Worm (Caenorhabditis elegans) whole organism, L3 larva: ENCODE measurements around the gene C28C12.12.

ENCODE experiments used
- R02D3.7 ChIP-seq: fragments of 150-350 bp; optimal IDR thresholded peaks from 2 replicates; lab custom pipeline; 2014; ENCODE audit warnings: missing biosample characterization, missing genetic modification characterization
- ZK546.5 ChIP-seq: sonication (generic microtip); optimal IDR thresholded peaks from 2 replicates; lab custom pipeline; 2017; ENCODE audit warnings: missing biosample characterization, missing genetic modification characterization
- aly-2 ChIP-seq: fragments of 150-350 bp; optimal IDR thresholded peaks from 2 replicates; lab custom pipeline; 2014; ENCODE audit warnings: missing biosample characterization, missing genetic modification characterization
- ama-1 ChIP-seq: fragments of 150-350 bp; optimal IDR thresholded peaks from 2 replicates; lab custom pipeline; 2018
- ceh-16 ChIP-seq: sonication (generic microtip); optimal IDR thresholded peaks from 2 replicates; lab custom pipeline; 2017; ENCODE audit warnings: missing biosample characterization, missing genetic modification characterization
- ceh-28 ChIP-seq: fragments of 150-350 bp; optimal IDR thresholded peaks from 2 replicates; lab custom pipeline; 2014; ENCODE audit warnings: missing biosample characterization, missing genetic modification reagents, missing genetic modification characterization
- ceh-82 ChIP-seq: fragments of 150-350 bp; optimal IDR thresholded peaks from 2 replicates; lab custom pipeline; 2014; ENCODE audit warnings: missing biosample characterization, missing genetic modification characterization
- ceh-9 ChIP-seq: sonication (generic microtip); optimal IDR thresholded peaks from 2 replicates; lab custom pipeline; 2018; ENCODE audit warnings: missing biosample characterization, missing genetic modification characterization
- daf-12 ChIP-seq: fragments of 150-350 bp; optimal IDR thresholded peaks from 2 replicates; lab custom pipeline; 2014; ENCODE audit warnings: missing biosample characterization, missing genetic modification reagents, missing genetic modification characterization
- egl-27 ChIP-seq: sonication (generic microtip); optimal IDR thresholded peaks from 4 replicates; lab custom pipeline; 2017; ENCODE audit warnings: missing biosample characterization, missing genetic modification reagents, missing genetic modification characterization
- egl-5 ChIP-seq: fragments of 150-350 bp; optimal IDR thresholded peaks from 2 replicates; lab custom pipeline; 2017; ENCODE audit warnings: missing biosample characterization, missing genetic modification reagents, missing genetic modification characterization, inconsistent platforms
- elt-1 ChIP-seq: fragments of 150-350 bp; optimal IDR thresholded peaks from 2 replicates; lab custom pipeline; 2014; ENCODE audit warnings: missing biosample characterization, missing genetic modification characterization
- elt-2 ChIP-seq: sonication (generic microtip); optimal IDR thresholded peaks from 2 replicates; lab custom pipeline; 2016; ENCODE audit warnings: missing genetic modification reagents, mild to moderate bottlenecking, missing genetic modification characterization, missing compliant biosample characterization
- elt-3 ChIP-seq, 3 experiments: fragments of 150-350 bp in 1 of 3; sonication (generic microtip) in 2 of 3; optimal IDR thresholded peaks; 2 replicates in 2 of 3; 4 replicates in 1 of 3; lab custom pipeline; 2014 to 2017; ENCODE audit warnings: missing biosample characterization in 3 of 3, missing genetic modification characterization in 3 of 3
- eor-1 ChIP-seq, 2 experiments: fragments of 150-350 bp; optimal IDR thresholded peaks; 2 replicates each; lab custom pipeline; 2014 to 2018; ENCODE audit warnings: missing biosample characterization in 2 of 2, missing genetic modification characterization in 2 of 2
- fkh-10 ChIP-seq: sonication (generic microtip); optimal IDR thresholded peaks from 2 replicates; lab custom pipeline; 2017; ENCODE audit warnings: missing biosample characterization, missing genetic modification reagents, missing genetic modification characterization
- fkh-2 ChIP-seq: fragments of 150-350 bp; optimal IDR thresholded peaks from 2 replicates; lab custom pipeline; 2014; ENCODE audit warnings: missing biosample characterization, missing genetic modification reagents, missing genetic modification characterization
- fos-1 ChIP-seq: fragments of 150-350 bp; optimal IDR thresholded peaks from 2 replicates; lab custom pipeline; 2014; ENCODE audit warnings: missing biosample characterization, missing genetic modification characterization
- hmg-11 ChIP-seq: sonication (generic microtip); optimal IDR thresholded peaks from 2 replicates; lab custom pipeline; 2016; ENCODE audit warnings: missing genetic modification characterization, missing compliant biosample characterization
- jun-1 ChIP-seq: fragments of 150-350 bp; optimal IDR thresholded peaks from 2 replicates; lab custom pipeline; 2014; ENCODE audit warnings: missing biosample characterization, missing genetic modification reagents, missing genetic modification characterization
- lin-15B ChIP-seq: fragments of 150-350 bp; optimal IDR thresholded peaks from 2 replicates; lab custom pipeline; 2014; ENCODE audit warnings: missing biosample characterization, missing genetic modification characterization
- lin-39 ChIP-seq: fragments of 150-350 bp; optimal IDR thresholded peaks from 2 replicates; lab custom pipeline; 2018; ENCODE audit warnings: missing biosample characterization, missing genetic modification reagents, missing genetic modification characterization
- lsy-12 ChIP-seq: sonication (generic microtip); optimal IDR thresholded peaks from 2 replicates; lab custom pipeline; 2016; ENCODE audit warnings: mild to moderate bottlenecking, missing genetic modification characterization, missing compliant biosample characterization
- mdl-1 ChIP-seq: fragments of 150-350 bp; optimal IDR thresholded peaks from 2 replicates; lab custom pipeline; 2014; ENCODE audit warnings: missing biosample characterization, missing genetic modification characterization
- mml-1 ChIP-seq: fragments of 150-350 bp; sonication (generic microtip); optimal IDR thresholded peaks from 3 replicates; lab custom pipeline; 2014; ENCODE audit warnings: missing biosample characterization, missing genetic modification characterization
- nfya-1 ChIP-seq: sonication (generic microtip); optimal IDR thresholded peaks from 2 replicates; lab custom pipeline; 2017; ENCODE audit warnings: missing genetic modification characterization, mild to moderate bottlenecking, missing compliant biosample characterization, antibody characterized with exemption, moderate library complexity; ENCODE audit not compliant: insufficient read depth
- nhr-11 ChIP-seq: fragments of 150-350 bp; optimal IDR thresholded peaks from 2 replicates; lab custom pipeline; 2014; ENCODE audit warnings: missing biosample characterization, missing genetic modification characterization
- nhr-12 ChIP-seq: fragments of 150-350 bp; optimal IDR thresholded peaks from 2 replicates; lab custom pipeline; 2014; ENCODE audit warnings: missing biosample characterization, missing genetic modification characterization
- nhr-23 ChIP-seq: fragments of 150-350 bp; optimal IDR thresholded peaks from 2 replicates; lab custom pipeline; 2014; ENCODE audit warnings: missing biosample characterization, missing genetic modification reagents, missing genetic modification characterization
- nhr-237 ChIP-seq: fragments of 150-350 bp; optimal IDR thresholded peaks from 2 replicates; lab custom pipeline; 2014; ENCODE audit warnings: missing biosample characterization, missing genetic modification characterization
- nhr-25 ChIP-seq: sonication (generic microtip); optimal IDR thresholded peaks from 2 replicates; lab custom pipeline; 2017; ENCODE audit warnings: missing biosample characterization, missing genetic modification characterization
- nhr-28 ChIP-seq: fragments of 150-350 bp; optimal IDR thresholded peaks from 2 replicates; lab custom pipeline; 2014; ENCODE audit warnings: missing biosample characterization, missing genetic modification characterization
- nhr-43 ChIP-seq: sonication (generic microtip); optimal IDR thresholded peaks from 2 replicates; lab custom pipeline; 2016; ENCODE audit warnings: mild to moderate bottlenecking, missing genetic modification characterization, missing compliant biosample characterization; ENCODE audit not compliant: poor library complexity, severe bottlenecking
- nhr-67 ChIP-seq: fragments of 150-350 bp; optimal IDR thresholded peaks from 2 replicates; lab custom pipeline; 2014; ENCODE audit warnings: missing biosample characterization, missing genetic modification characterization
- nhr-76 ChIP-seq: fragments of 150-350 bp; sonication (generic microtip); optimal IDR thresholded peaks from 5 replicates; lab custom pipeline; 2014; ENCODE audit warnings: missing biosample characterization, missing genetic modification characterization
- nhr-77 ChIP-seq: fragments of 150-350 bp; optimal IDR thresholded peaks from 2 replicates; lab custom pipeline; 2014; ENCODE audit warnings: missing biosample characterization, missing genetic modification characterization
- pha-4 ChIP-seq: fragments of 150-350 bp; optimal IDR thresholded peaks from 2 replicates; lab custom pipeline; 2014; ENCODE audit warnings: missing biosample characterization, missing genetic modification reagents, missing genetic modification characterization
- pqm-1 ChIP-seq: fragments of 150-350 bp; optimal IDR thresholded peaks from 2 replicates; lab custom pipeline; 2017; ENCODE audit warnings: missing biosample characterization, missing genetic modification characterization, inconsistent platforms
- sea-2 ChIP-seq: fragments of 150-350 bp; sonication (generic microtip); optimal IDR thresholded peaks from 4 replicates; lab custom pipeline; 2014; ENCODE audit warnings: missing biosample characterization, missing genetic modification reagents, missing genetic modification characterization
- skn-1 ChIP-seq: fragments of 150-350 bp; optimal IDR thresholded peaks from 2 replicates; lab custom pipeline; 2014; ENCODE audit warnings: missing biosample characterization, missing genetic modification characterization
- snpc-4 ChIP-seq: fragments of 150-350 bp; optimal IDR thresholded peaks from 2 replicates; lab custom pipeline; 2014; ENCODE audit warnings: missing biosample characterization, missing genetic modification characterization
- tbx-2 ChIP-seq: sonication (generic microtip); optimal IDR thresholded peaks from 2 replicates; lab custom pipeline; 2016; ENCODE audit warnings: mild to moderate bottlenecking, missing genetic modification characterization, missing compliant biosample characterization
- unc-39 ChIP-seq: sonication (generic microtip); optimal IDR thresholded peaks from 4 replicates; lab custom pipeline; 2017; ENCODE audit warnings: missing biosample characterization, missing genetic modification characterization
- unc-62 ChIP-seq: fragments of 150-350 bp; sonication (generic microtip); optimal IDR thresholded peaks from 4 replicates; lab custom pipeline; 2014; ENCODE audit warnings: missing biosample characterization, missing genetic modification reagents, missing genetic modification characterization
- zag-1 ChIP-seq: fragments of 150-350 bp; optimal IDR thresholded peaks from 2 replicates; lab custom pipeline; 2014; ENCODE audit warnings: missing biosample characterization, missing genetic modification characterization
- ztf-11 ChIP-seq: fragments of 150-350 bp; optimal IDR thresholded peaks from 2 replicates; lab custom pipeline; 2014; ENCODE audit warnings: missing biosample characterization, missing genetic modification characterization
- ztf-4 ChIP-seq: fragments of 150-350 bp; optimal IDR thresholded peaks from 2 replicates; lab custom pipeline; 2014; ENCODE audit warnings: missing biosample characterization, missing genetic modification characterization

Gene C28C12.12

DNA sequence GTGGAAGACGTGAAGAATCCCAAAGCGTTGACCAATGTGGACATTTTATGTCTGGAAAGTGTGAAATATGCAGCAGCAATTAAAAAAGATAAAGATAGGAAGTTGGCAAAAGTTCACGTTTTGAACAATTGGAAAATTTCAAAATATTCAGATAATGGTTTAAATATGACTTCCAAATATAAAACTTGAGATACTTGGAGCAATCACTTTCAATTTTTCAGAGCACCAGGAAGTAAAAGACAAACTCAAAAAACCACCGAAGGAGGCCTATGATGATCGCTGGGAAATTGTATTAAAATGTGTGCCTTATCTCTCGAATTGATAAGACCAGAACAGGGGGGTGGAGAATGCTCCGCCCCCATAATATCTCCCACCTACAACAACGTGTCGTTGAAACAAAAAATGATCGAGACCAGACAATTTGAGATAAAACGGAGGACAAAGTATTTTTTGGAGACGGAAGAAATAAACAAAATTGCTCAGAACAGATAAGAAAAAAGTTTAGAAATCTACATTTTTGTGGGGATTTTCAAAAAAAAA lies 44.4 kb downstream of the C28C12.12 start, which contains the start of gene eppl-1:
Gene eppl-1 (minus strand): TSS at position 51 of the 540 bp plus-strand sequence.
- TF ChIP-seq ZK546.5 (tag; lab: Kevin White, UChicago): no peak
- TF ChIP-seq fos-1 (tag; lab: Kevin White, UChicago): no peak
- no peak for TF ChIP-seq unc-62
- TF ChIP-seq ama-1: no peak
- peak; percentile 96 for TF ChIP-seq elt-2 (tag; lab: Kevin White, UChicago)
- no peak for TF ChIP-seq ztf-11 (tag; lab: Kevin White, UChicago)
- no peak for TF ChIP-seq jun-1 (tag; lab: Kevin White, UChicago)
- no peak for TF ChIP-seq ztf-4 (tag; lab: Kevin White, UChicago)
- TF ChIP-seq, all 47 proteins: peak for 1

DNA sequence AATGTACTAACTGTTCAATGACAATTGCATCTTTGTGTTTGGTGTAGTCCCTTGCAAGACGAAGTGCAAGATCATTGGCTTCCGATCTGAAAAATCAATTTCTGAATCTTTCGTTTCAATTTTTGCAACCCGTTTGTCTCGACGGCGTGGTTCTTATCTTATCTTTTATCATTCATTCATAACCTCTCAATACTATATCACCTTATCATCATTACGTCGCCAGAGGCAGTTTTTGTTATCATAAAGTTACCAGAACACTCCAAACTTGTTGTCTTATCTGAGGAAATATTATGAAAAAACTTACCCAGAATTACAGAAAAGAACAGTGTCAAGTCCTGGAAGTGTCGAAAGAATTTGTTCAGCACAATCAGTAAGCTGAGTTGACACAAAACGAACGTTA lies 45.6 kb downstream of the C28C12.12 start:
- no peak for TF ChIP-seq elt-1 (tag; lab: Kevin White, UChicago)
- no peak for TF ChIP-seq aly-2 (tag; lab: Kevin White, UChicago)
- no peak for TF ChIP-seq nhr-76 (tag; lab: Kevin White, UChicago)
- no peak for TF ChIP-seq ceh-16 (tag; lab: Kevin White, UChicago)
- no peak for TF ChIP-seq fkh-2 (tag; lab: Kevin White, UChicago)
- no peak for TF ChIP-seq skn-1
- TF ChIP-seq nhr-77 (tag; lab: Kevin White, UChicago): no peak
- no peak for TF ChIP-seq ceh-9 (tag; lab: Kevin White, UChicago)
- no peak for TF ChIP-seq sea-2 (GFP tag; lab: Kevin White, UChicago)
- no peak for TF ChIP-seq ceh-82 (tag; lab: Kevin White, UChicago)
- no peak for TF ChIP-seq zag-1 (tag; lab: Kevin White, UChicago)
- TF ChIP-seq lin-39 (tag; lab: Kevin White, UChicago): no peak
- no peak for TF ChIP-seq fkh-10 (GFP tag; lab: Kevin White, UChicago)
- no peak for TF ChIP-seq egl-5 (tag; lab: Kevin White, UChicago)
- no peak for TF ChIP-seq ZK546.5 (tag; lab: Kevin White, UChicago)
- no peak for TF ChIP-seq mdl-1 (tag; lab: Kevin White, UChicago)
- TF ChIP-seq ceh-28: no peak
- no peak for TF ChIP-seq nhr-25
- TF ChIP-seq ztf-11 (tag; lab: Kevin White, UChicago): no peak
- TF ChIP-seq nhr-23 (tag; lab: Kevin White, UChicago): peak; percentile 33
- TF ChIP-seq elt-3 (tag; optimal IDR thresholded peaks at IDR 0.05; lab: Kevin White, UChicago): peak in 2 of 3 experiments; percentile 40 to 88
- no peak for TF ChIP-seq nhr-67 (tag; lab: Kevin White, UChicago)
- TF ChIP-seq elt-2 (tag; lab: Kevin White, UChicago): peak; percentile 94
- TF ChIP-seq nhr-43: no peak
- TF ChIP-seq pqm-1: peak; percentile 68
- no peak for TF ChIP-seq ama-1
- peak; percentile 35 for TF ChIP-seq pha-4
- no peak for TF ChIP-seq mml-1 (tag; lab: Kevin White, UChicago)
- no peak for TF ChIP-seq egl-27 (tag; lab: Kevin White, UChicago)
- no peak for TF ChIP-seq tbx-2
- no peak for TF ChIP-seq nhr-28 (tag; lab: Kevin White, UChicago)
- no peak for TF ChIP-seq nhr-12 (tag; lab: Kevin White, UChicago)
- no peak for TF ChIP-seq eor-1 (tag; optimal IDR thresholded peaks at IDR 0.05; lab: Kevin White, UChicago)
- no peak for TF ChIP-seq lin-15B (tag; lab: Kevin White, UChicago)
- no peak for TF ChIP-seq nfya-1
- TF ChIP-seq nhr-237 (tag; lab: Kevin White, UChicago): no peak
- TF ChIP-seq fos-1 (tag; lab: Kevin White, UChicago): no peak
- TF ChIP-seq daf-12 (tag; lab: Kevin White, UChicago): no peak
- TF ChIP-seq unc-39 (tag; lab: Kevin White, UChicago): no peak
- TF ChIP-seq jun-1 (tag; lab: Kevin White, UChicago): peak; percentile 64
- no peak for TF ChIP-seq lsy-12
- TF ChIP-seq ztf-4 (tag; lab: Kevin White, UChicago): no peak
- no peak for TF ChIP-seq nhr-11 (tag; lab: Kevin White, UChicago)
- no peak for TF ChIP-seq unc-62
- no peak for TF ChIP-seq hmg-11 (tag; lab: Kevin White, UChicago)
- no peak for TF ChIP-seq snpc-4 (tag; lab: Kevin White, UChicago)
- TF ChIP-seq R02D3.7 (tag; lab: Kevin White, UChicago): no peak
